Fruit fly (Drosophila melanogaster) whole organism: ENCODE measurements around the gene CG6149.

Experiments
- CG8478 ChIP-seq: fragments of >200 bp; optimal IDR thresholded peaks from 2 replicates; lab custom pipeline; 2018; ENCODE audit warnings: inconsistent platforms
- Dll ChIP-seq: fragments of >200 bp; optimal IDR thresholded peaks from 2 replicates; lab custom pipeline; 2017
- EcR ChIP-seq, 2 experiments: fragments of >200 bp; optimal IDR thresholded peaks; 2 replicates each; lab custom pipeline; 2017; ENCODE audit warnings: missing biosample characterization in 2 of 2, missing genetic modification characterization in 2 of 2, missing genetic modification reagents in 2 of 2
- pan ChIP-seq: fragments of >200 bp; optimal IDR thresholded peaks from 2 replicates; lab custom pipeline; 2017
- psq ChIP-seq: fragments of >200 bp; optimal IDR thresholded peaks from 2 replicates; lab custom pipeline; 2017
- usp ChIP-seq: fragments of >200 bp; optimal IDR thresholded peaks from 2 replicates; lab custom pipeline; 2017; ENCODE audit warnings: missing biosample characterization, missing genetic modification characterization, mixed read lengths

- TF ChIP-seq usp (GFP tag; lab: Kevin White, UChicago) = no peak
- TF ChIP-seq pan (lab: Kevin White, UChicago) = no peak
- TF ChIP-seq Dll = no peak
- TF ChIP-seq EcR (GFP tag; optimal IDR thresholded peaks at IDR 0.05; lab: Kevin White, UChicago) = no peak
- TF ChIP-seq psq = no peak
- TF ChIP-seq CG8478 (lab: Kevin White, UChicago) = no peak
Observed at dm6 chr3L:11419344-11419743, 15.9 kb downstream of the CG6149 start.
